Worm (Caenorhabditis elegans): Measurements from ENCODE around the gene nsy-4.
A peak's percentile ranks its signal among the peaks of the same experiment; 100 is the strongest.

The nsy-4 gene

ce11 chrIV:2311554-2311953, 11.5 kb upstream of the nsy-4 start:
- TF ChIP-seq unc-62 (GFP tag; optimal IDR thresholded peaks at IDR 0.05): no peak
- TF ChIP-seq elt-3 (tag; optimal IDR thresholded peaks at IDR 0.05): no peak
- no peak for TF ChIP-seq nhr-77 (tag; optimal IDR thresholded peaks at IDR 0.05)
- TF ChIP-seq nhr-237 (tag; optimal IDR thresholded peaks at IDR 0.05): no peak
- TF ChIP-seq lin-11 (tag; optimal IDR thresholded peaks at IDR 0.05): no peak

- TF ChIP-seq unc-55 (GFP tag; optimal IDR thresholded peaks at IDR 0.05): peak; percentile 4
- TF ChIP-seq nhr-11 (tag; optimal IDR thresholded peaks at IDR 0.05): no peak
- no peak for TF ChIP-seq ztf-11 (tag; optimal IDR thresholded peaks at IDR 0.05)
- TF ChIP-seq ama-1 (optimal IDR thresholded peaks at IDR 0.05): peak; percentile 57
- no peak for TF ChIP-seq nhr-25 (tag; optimal IDR thresholded peaks at IDR 0.05)
- no peak for TF ChIP-seq sma-9 (GFP tag; optimal IDR thresholded peaks at IDR 0.05)
- TF ChIP-seq sma-9 (tag; optimal IDR thresholded peaks at IDR 0.05): no peak
- TF ChIP-seq ceh-16 (tag; optimal IDR thresholded peaks at IDR 0.05): no peak
- TF ChIP-seq sma-3 (GFP tag; optimal IDR thresholded peaks at IDR 0.05): no peak
- no peak for TF ChIP-seq nhr-12 (tag; optimal IDR thresholded peaks at IDR 0.05)
Observed at ce11 chrIV:2313721-2314683, 9.1 kb upstream of the nsy-4 start, which contains the start of gene vha-11. TSS of gene vha-11 (minus strand) at chrIV:2314567.

ce11 chrIV:2314862-2315261, 8.2 kb upstream of the nsy-4 start:
- TF ChIP-seq gmeb-1 (tag; optimal IDR thresholded peaks at IDR 0.05) (no peak), nhr-25 (tag; optimal IDR thresholded peaks at IDR 0.05) (peak; percentile 13), unc-62 (GFP tag; optimal IDR thresholded peaks at IDR 0.05) (no peak), nhr-77 (tag; optimal IDR thresholded peaks at IDR 0.05) (no peak)

ce11 chrIV:2315545-2315995, 7.5 kb upstream of the nsy-4 start, which contains the start of gene vha-3:
TSS of gene vha-3 (minus strand) at chrIV:2315945.
- TF ChIP-seq ama-1 (optimal IDR thresholded peaks at IDR 0.05): no peak
- TF ChIP-seq sma-9 (GFP tag; optimal IDR thresholded peaks at IDR 0.05): no peak
- TF ChIP-seq sma-9 (tag; optimal IDR thresholded peaks at IDR 0.05): no peak
- no peak for TF ChIP-seq C34F6.9 (tag; optimal IDR thresholded peaks at IDR 0.05)
- TF ChIP-seq unc-55 (GFP tag; optimal IDR thresholded peaks at IDR 0.05): no peak
- TF ChIP-seq sem-4 (tag; optimal IDR thresholded peaks at IDR 0.05): no peak
- TF ChIP-seq zag-1 (tag; optimal IDR thresholded peaks at IDR 0.05): no peak
- no peak for TF ChIP-seq mbf-1 (tag; optimal IDR thresholded peaks at IDR 0.05)
- TF ChIP-seq egl-27 (tag; optimal IDR thresholded peaks at IDR 0.05): no peak
- no peak for TF ChIP-seq skn-1 (tag; optimal IDR thresholded peaks at IDR 0.05)
- no peak for TF ChIP-seq ZK546.5 (tag; optimal IDR thresholded peaks at IDR 0.05)
- no peak for TF ChIP-seq lin-13 (GFP tag; optimal IDR thresholded peaks at IDR 0.05)
- TF ChIP-seq peb-1 (tag; optimal IDR thresholded peaks at IDR 0.05): no peak
- TF ChIP-seq nhr-129 (tag; optimal IDR thresholded peaks at IDR 0.05): no peak
- TF ChIP-seq nhr-11 (tag; optimal IDR thresholded peaks at IDR 0.05): no peak
- no peak for TF ChIP-seq ztf-1 (GFP tag; conservative IDR thresholded peaks at IDR 0.05)

- TF ChIP-seq F13H6.1 (tag; optimal IDR thresholded peaks at IDR 0.05) (no peak), unc-55 (GFP tag; optimal IDR thresholded peaks at IDR 0.05) (no peak), sma-3 (GFP tag; optimal IDR thresholded peaks at IDR 0.05) (no peak), unc-62 (GFP tag; optimal IDR thresholded peaks at IDR 0.05) (no peak)
Observed at ce11 chrIV:2316273-2316672, 6.8 kb upstream of the nsy-4 start, which contains the start of gene Y38F2AL.12. TSS of gene Y38F2AL.12 (plus strand) at chrIV:2316573.

- TF ChIP-seq ztf-1 (GFP tag; conservative IDR thresholded peaks at IDR 0.05) (no peak), dmd-4 (tag; optimal IDR thresholded peaks at IDR 0.05) (no peak), Y55F3AM.14 (GFP tag; optimal IDR thresholded peaks at IDR 0.05) (no peak), lin-11 (tag; optimal IDR thresholded peaks at IDR 0.05) (no peak), peb-1 (tag; optimal IDR thresholded peaks at IDR 0.05) (no peak), gmeb-1 (tag; optimal IDR thresholded peaks at IDR 0.05) (peak; percentile 63), unc-62 (GFP tag; optimal IDR thresholded peaks at IDR 0.05) (no peak), alr-1 (tag; optimal IDR thresholded peaks at IDR 0.05) (no peak), unc-55 (GFP tag; optimal IDR thresholded peaks at IDR 0.05) (peak; percentile 57), nhr-12 (tag; optimal IDR thresholded peaks at IDR 0.05) (no peak), nhr-6 (tag; optimal IDR thresholded peaks at IDR 0.05) (no peak), snpc-4 (tag; optimal IDR thresholded peaks at IDR 0.05) (no peak), skn-1 (tag; optimal IDR thresholded peaks at IDR 0.05) (no peak), nhr-23 (tag; optimal IDR thresholded peaks at IDR 0.05) (no peak), sem-4 (tag; optimal IDR thresholded peaks at IDR 0.05) (peak; percentile 11), ZK546.5 (tag; optimal IDR thresholded peaks at IDR 0.05) (no peak), lin-39 (tag; optimal IDR thresholded peaks at IDR 0.05) (no peak), ceh-82 (tag; optimal IDR thresholded peaks at IDR 0.05) (no peak), lsy-2 (tag; optimal IDR thresholded peaks at IDR 0.05) (peak in 1 of 2 experiments; percentile 63), nhr-237 (tag; optimal IDR thresholded peaks at IDR 0.05) (no peak), ztf-11 (tag; optimal IDR thresholded peaks at IDR 0.05) (no peak), zag-1 (tag; optimal IDR thresholded peaks at IDR 0.05) (peak; percentile 8), fos-1 (tag; optimal IDR thresholded peaks at IDR 0.05) (peak; percentile 76), aly-2 (tag; optimal IDR thresholded peaks at IDR 0.05) (no peak), mbf-1 (tag; optimal IDR thresholded peaks at IDR 0.05) (no peak), nhr-21 (tag; optimal IDR thresholded peaks at IDR 0.05) (no peak)
Observed at ce11 chrIV:2316796-2317195, 6.3 kb upstream of the nsy-4 start.
